Worm (Caenorhabditis elegans): ENCODE results near the gene mnat-1.

The mnat-1 gene

DNA sequence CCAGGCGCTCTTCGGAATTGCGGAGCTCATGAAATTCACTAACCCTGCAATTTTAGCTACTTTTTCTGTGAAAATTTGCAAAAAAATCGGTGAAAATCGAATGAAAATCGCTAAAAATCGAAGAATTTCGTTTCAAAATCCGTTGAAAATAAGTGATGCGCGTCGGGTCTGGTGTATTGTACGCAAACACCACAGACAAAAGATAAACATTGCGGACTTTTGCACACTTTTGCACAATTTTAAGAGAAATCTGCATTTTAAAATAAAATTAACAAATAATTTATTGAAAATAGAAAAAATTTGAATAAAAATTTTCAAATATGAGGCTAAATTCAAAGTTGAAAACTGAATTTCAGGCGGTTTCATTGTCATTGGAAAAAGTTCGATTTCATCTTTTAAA lies 604 bp upstream of the mnat-1 start, which contains the start of gene F53G2.12:
TSS of gene F53G2.12 (minus strand) at position 44 of the 400 bp plus-strand sequence.
- TF ChIP-seq ces-1 (GFP tag; optimal IDR thresholded peaks at IDR 0.05) = peak; percentile 38
- no peak for TF ChIP-seq ceh-83 (GFP tag; optimal IDR thresholded peaks at IDR 0.05)
- no peak for TF ChIP-seq sem-2 (GFP tag; optimal IDR thresholded peaks at IDR 0.05)

DNA sequence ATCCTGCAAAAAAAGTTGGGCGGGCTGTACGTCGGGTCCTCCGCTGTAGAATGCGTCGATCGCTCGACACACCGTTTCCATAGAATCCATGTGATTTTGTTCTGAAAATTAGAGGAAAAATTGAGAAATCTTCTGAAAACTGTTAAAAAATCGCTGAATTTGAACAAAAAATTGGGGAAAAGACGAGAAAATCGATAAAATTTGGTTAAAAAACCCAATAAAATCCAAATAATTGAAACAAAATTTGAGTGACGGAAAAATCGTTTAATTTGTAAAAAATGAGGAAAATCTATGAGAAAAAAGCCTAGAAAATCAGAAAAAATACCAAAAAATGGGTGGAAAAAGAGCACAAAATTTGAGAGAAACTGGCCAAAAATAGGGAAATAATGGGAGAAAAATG lies 5.2 kb downstream of the mnat-1 start, which contains the start of gene tsr-1:
TSS of gene tsr-1 (minus strand) at position 101 of the 400 bp plus-strand sequence.
- TF ChIP-seq nhr-28 (tag; optimal IDR thresholded peaks at IDR 0.05) (no peak), ces-1 (GFP tag; optimal IDR thresholded peaks at IDR 0.05) (no peak), blmp-1 (tag; optimal IDR thresholded peaks at IDR 0.05) (no peak)

- no peak for TF ChIP-seq nhr-12 (tag; optimal IDR thresholded peaks at IDR 0.05)
- TF ChIP-seq blmp-1 (tag; optimal IDR thresholded peaks at IDR 0.05) = no peak
- no peak for TF ChIP-seq zip-8 (tag; optimal IDR thresholded peaks at IDR 0.05)
- no peak for TF ChIP-seq drap-1 (GFP tag; optimal IDR thresholded peaks at IDR 0.05)
- TF ChIP-seq mls-2 (tag; optimal IDR thresholded peaks at IDR 0.05) = no peak
- no peak for TF ChIP-seq lsy-2 (tag; optimal IDR thresholded peaks at IDR 0.05)
- TF ChIP-seq sem-2 (GFP tag; optimal IDR thresholded peaks at IDR 0.05) = no peak
- TF ChIP-seq nhr-237 (tag; optimal IDR thresholded peaks at IDR 0.05) = no peak
- no peak for TF ChIP-seq lin-13 (tag; optimal IDR thresholded peaks at IDR 0.05)
- no peak for TF ChIP-seq ces-1 (GFP tag; optimal IDR thresholded peaks at IDR 0.05)
- TF ChIP-seq mab-5 (tag; optimal IDR thresholded peaks at IDR 0.05) = no peak
- no peak for TF ChIP-seq bed-3 (GFP tag; optimal IDR thresholded peaks at IDR 0.05)
- TF ChIP-seq nhr-28 (tag; optimal IDR thresholded peaks at IDR 0.05) = no peak
- no peak for TF ChIP-seq pha-4 (tag; optimal IDR thresholded peaks at IDR 0.05)
- TF ChIP-seq unc-120 (tag; optimal IDR thresholded peaks at IDR 0.05; ENCODE audit: poor library complexity, severe bottlenecking) = no peak
- TF ChIP-seq snpc-4 (tag; optimal IDR thresholded peaks at IDR 0.05) = no peak
- TF ChIP-seq cnd-1 (tag; optimal IDR thresholded peaks at IDR 0.05) = no peak
- no peak for TF ChIP-seq hlh-1 (tag; optimal IDR thresholded peaks at IDR 0.05)
Measured at ce11 chrII:2468885-2469284, 9.6 kb downstream of the mnat-1 start.

- TF ChIP-seq ces-1 (GFP tag; optimal IDR thresholded peaks at IDR 0.05) (no peak), bed-3 (GFP tag; optimal IDR thresholded peaks at IDR 0.05) (no peak), flh-1 (GFP tag; optimal IDR thresholded peaks at IDR 0.05) (no peak), lin-32 (GFP tag; optimal IDR thresholded peaks at IDR 0.05) (no peak), nhr-76 (tag; optimal IDR thresholded peaks at IDR 0.05) (no peak), lin-13 (tag; optimal IDR thresholded peaks at IDR 0.05) (no peak), mab-5 (tag; optimal IDR thresholded peaks at IDR 0.05) (no peak), ceh-83 (GFP tag; optimal IDR thresholded peaks at IDR 0.05) (no peak), unc-62 (GFP tag; optimal IDR thresholded peaks at IDR 0.05) (no peak), mls-2 (tag; optimal IDR thresholded peaks at IDR 0.05) (no peak), M03D4.4 (tag; optimal IDR thresholded peaks at IDR 0.05) (no peak), ceh-43 (GFP tag; optimal IDR thresholded peaks at IDR 0.05) (no peak), ztf-11 (tag; optimal IDR thresholded peaks at IDR 0.05) (no peak), tbx-8 (GFP tag; optimal IDR thresholded peaks at IDR 0.05) (no peak), elt-3 (tag; optimal IDR thresholded peaks at IDR 0.05) (no peak)
Measured at ce11 chrII:2458881-2459280, 19.6 kb downstream of the mnat-1 start, which contains the start of gene pqn-42. Gene pqn-42 (minus strand): TSS chrII:2458981.

DNA sequence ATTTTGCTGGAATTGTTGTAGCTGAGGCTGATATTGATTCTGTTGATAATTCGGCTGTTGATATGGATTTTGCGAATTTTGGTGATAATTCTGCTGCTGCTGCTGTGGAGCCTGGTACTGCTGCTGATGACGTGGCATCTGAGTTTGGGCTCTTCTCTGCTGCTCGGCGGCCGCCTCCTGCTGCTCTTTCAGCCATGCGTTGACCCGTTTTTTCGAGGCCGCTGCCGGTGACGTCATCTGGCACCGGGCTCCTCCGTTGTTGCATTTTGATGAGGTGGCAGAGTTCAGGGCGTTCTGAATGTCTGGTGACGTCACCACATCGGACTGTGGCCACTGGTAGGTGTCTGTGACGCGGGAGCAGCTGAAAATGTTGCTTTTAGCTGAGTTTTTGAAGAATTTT lies 21.5 kb downstream of the mnat-1 start:
- TF ChIP-seq zip-8 (tag; optimal IDR thresholded peaks at IDR 0.05) (peak; percentile 15), lin-32 (GFP tag; optimal IDR thresholded peaks at IDR 0.05) (no peak), nhr-28 (tag; optimal IDR thresholded peaks at IDR 0.05) (no peak), ceh-39 (tag; optimal IDR thresholded peaks at IDR 0.05) (no peak), mab-5 (tag; optimal IDR thresholded peaks at IDR 0.05) (no peak), blmp-1 (tag; optimal IDR thresholded peaks at IDR 0.05) (no peak)

DNA sequence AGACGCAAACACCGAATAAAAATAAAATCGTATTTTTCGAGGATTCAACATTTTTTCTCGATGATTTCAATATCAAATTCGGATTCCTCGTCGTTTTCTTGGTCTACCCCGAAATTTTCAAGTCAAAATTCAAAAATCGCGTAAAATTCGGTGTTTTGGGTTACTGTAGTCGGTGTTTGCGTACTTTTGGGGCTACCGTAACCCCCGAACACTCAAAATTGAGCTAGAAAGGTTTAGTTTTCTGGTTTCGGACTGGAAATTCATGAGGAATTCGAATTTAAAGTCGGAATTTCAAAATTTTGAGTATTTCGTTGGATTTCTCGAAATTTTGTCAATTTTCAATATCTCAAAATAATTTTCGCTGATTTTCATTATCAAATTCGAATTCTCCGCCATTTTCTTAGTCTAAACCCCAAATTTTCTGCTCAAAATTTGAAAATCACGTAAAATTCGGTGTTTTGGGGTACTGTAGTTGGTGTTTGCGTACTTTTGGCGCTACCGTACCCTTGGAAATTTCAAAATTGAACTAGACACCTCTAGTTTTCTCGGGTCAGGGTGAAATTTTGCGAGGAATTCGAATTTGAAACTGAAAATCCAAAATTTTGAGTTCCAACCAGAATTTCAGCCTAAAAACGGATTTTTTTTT lies 22.4 kb downstream of the mnat-1 start:
- TF ChIP-seq M03D4.4 (tag; optimal IDR thresholded peaks at IDR 0.05) (no peak), lin-13 (tag; optimal IDR thresholded peaks at IDR 0.05) (peak; percentile 55), lsy-2 (tag; optimal IDR thresholded peaks at IDR 0.05) (peak; percentile 79), elt-1 (tag; optimal IDR thresholded peaks at IDR 0.05; ENCODE audit: borderline replicate concordance, insufficient read depth) (no peak)
